Worm (Caenorhabditis elegans): ENCODE results near the gene rab-14.
A peak's percentile ranks its signal among the peaks of the same experiment; 100 is the strongest.

Gene rab-14

DNA sequence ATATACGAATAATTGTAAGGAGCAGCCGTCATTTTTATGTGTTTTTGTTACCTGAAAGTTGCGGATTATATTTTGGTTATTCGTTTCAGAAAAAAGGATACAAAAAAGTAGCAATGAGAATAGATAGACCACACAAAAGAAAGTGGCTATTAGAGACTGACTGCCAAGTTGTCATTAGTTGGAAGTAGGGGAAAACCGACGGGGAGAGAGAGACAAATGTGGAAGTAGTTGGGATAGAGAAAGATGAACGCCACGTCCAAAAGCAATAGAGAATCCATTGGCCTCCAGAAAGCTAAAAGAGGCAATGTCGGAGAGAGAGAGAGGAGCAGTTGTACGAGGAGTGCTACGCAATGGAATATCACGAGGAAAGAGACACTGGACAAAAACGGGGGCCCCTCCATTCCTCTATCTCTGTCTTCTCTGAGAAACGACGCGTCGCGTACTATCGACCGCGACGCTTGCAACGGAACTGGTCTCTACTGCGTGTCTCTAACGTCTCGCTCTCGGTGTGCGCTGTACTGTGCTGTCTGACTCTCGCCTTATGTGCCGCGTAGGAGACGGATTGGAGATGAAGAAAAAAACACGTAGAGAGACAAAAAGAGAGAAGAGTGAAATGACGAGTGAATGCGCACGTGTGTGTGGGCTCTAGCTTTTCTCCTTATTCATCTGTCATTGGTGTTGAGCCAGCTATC is at the start of gene rab-14:
Gene rab-14, minus strand, starts transcription at position 51 of the 692 bp plus-strand sequence.
- peak; percentile 60 for TF ChIP-seq ceh-34 (tag; optimal IDR thresholded peaks at IDR 0.05)
- no peak for TF ChIP-seq ceh-45 (GFP tag; IDR thresholded peaks at IDR 0.05)
- TF ChIP-seq elt-2 (tag; optimal IDR thresholded peaks at IDR 0.05), result peak; percentile 16
- TF ChIP-seq dmd-4 (tag; optimal IDR thresholded peaks at IDR 0.05; ENCODE audit: borderline replicate concordance), result no peak
- TF ChIP-seq hlh-6 (tag; optimal IDR thresholded peaks at IDR 0.05), result peak; percentile 15
- peak; percentile 23 for TF ChIP-seq ceh-6 (GFP tag; optimal IDR thresholded peaks at IDR 0.05)
- TF ChIP-seq nfya-1 (tag; optimal IDR thresholded peaks at IDR 0.05), result peak; percentile 66
- peak; percentile 80 for TF ChIP-seq ceh-31 (tag; optimal IDR thresholded peaks at IDR 0.05)
- TF ChIP-seq nhr-232 (tag; optimal IDR thresholded peaks at IDR 0.05), result no peak
- peak; percentile 28 for TF ChIP-seq ceh-48 (tag; optimal IDR thresholded peaks at IDR 0.05)
- TF ChIP-seq ref-2 (tag; optimal IDR thresholded peaks at IDR 0.05), result peak; percentile 30
- 0 out of 2 replicates have a peak, but pooled peaks have one; percentile 23 for TF ChIP-seq unc-3 (GFP tag; conservative IDR thresholded peaks at IDR 0.05)
- TF ChIP-seq unc-3 (tag; optimal IDR thresholded peaks at IDR 0.05), result no peak
- no peak for TF ChIP-seq lin-11 (tag; optimal IDR thresholded peaks at IDR 0.05)
- TF ChIP-seq unc-42 (tag; optimal IDR thresholded peaks at IDR 0.05), result peak; percentile 25
- no peak for TF ChIP-seq pqm-1 (tag; optimal IDR thresholded peaks at IDR 0.05)
- TF ChIP-seq pros-1 (tag; optimal IDR thresholded peaks at IDR 0.05), result peak; percentile 13
- peak; percentile 88 for TF ChIP-seq hlh-30 (tag; optimal IDR thresholded peaks at IDR 0.05; ENCODE audit: insufficient read depth)
- TF ChIP-seq fkh-6 (tag; optimal IDR thresholded peaks at IDR 0.05), result peak; percentile 8
- TF ChIP-seq hlh-15 (tag; optimal IDR thresholded peaks at IDR 0.05), result peak; percentile 1
- TF ChIP-seq sdc-2 (tag; optimal IDR thresholded peaks at IDR 0.05), result peak; percentile 60
- TF ChIP-seq K09A11.1 (tag; optimal IDR thresholded peaks at IDR 0.05; ENCODE audit: insufficient read depth), result peak; percentile 59
- TF ChIP-seq zip-5 (tag; optimal IDR thresholded peaks at IDR 0.05), result no peak
- TF ChIP-seq syd-9 (tag; optimal IDR thresholded peaks at IDR 0.05), result no peak
- TF ChIP-seq ceh-14 (tag; optimal IDR thresholded peaks at IDR 0.05), result peak; percentile 14
- peak; percentile 14 for TF ChIP-seq unc-55 (GFP tag; optimal IDR thresholded peaks at IDR 0.05)
- no peak for TF ChIP-seq pha-4 (tag; optimal IDR thresholded peaks at IDR 0.05)
- peak; percentile 53 for TF ChIP-seq tbx-2 (tag; optimal IDR thresholded peaks at IDR 0.05)

DNA sequence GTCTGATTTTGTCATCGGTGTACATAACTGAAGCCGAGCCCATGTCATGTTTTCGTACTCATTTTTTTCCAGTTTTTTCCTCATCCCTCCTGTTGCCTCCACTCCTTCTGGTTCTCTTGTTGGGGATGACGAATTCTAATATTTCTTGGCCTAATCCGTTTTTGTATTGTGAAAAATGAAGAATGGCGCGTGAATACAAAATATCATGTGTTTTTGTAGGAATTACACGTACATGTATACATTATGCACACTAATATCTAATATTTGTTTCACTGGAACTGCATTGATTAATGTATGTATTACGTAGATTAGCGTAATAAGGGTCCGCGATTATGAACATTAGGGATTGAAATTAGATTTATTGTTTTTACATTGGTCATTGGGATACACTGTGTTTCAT is 49.2 kb upstream of the rab-14 start:
- TF ChIP-seq dve-1 (tag; optimal IDR thresholded peaks at IDR 0.05) (no peak), ahr-1 (tag; optimal IDR thresholded peaks at IDR 0.05) (no peak)

DNA sequence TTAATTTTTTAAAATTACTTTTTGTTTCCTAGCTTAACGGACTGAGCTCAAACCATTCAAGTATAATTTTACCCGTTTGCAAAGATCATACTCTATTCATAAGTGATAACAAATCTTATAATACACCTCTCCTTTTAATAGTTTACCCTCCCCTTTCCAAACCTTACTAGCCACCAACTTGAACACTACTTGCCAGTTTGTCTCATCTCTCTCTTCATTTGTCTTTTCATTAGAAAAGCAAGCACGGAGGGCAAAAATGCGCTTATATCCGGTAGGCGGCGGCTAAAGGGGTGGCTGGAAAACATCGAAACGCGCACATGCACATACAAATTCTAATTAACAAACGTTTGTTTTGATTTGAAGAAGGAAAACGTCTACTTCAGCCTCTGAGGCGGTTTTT is 48.5 kb upstream of the rab-14 start:
- TF ChIP-seq odd-2 (tag; optimal IDR thresholded peaks at IDR 0.05), result no peak
- peak; percentile 68 for TF ChIP-seq sdc-2 (tag; optimal IDR thresholded peaks at IDR 0.05)

DNA sequence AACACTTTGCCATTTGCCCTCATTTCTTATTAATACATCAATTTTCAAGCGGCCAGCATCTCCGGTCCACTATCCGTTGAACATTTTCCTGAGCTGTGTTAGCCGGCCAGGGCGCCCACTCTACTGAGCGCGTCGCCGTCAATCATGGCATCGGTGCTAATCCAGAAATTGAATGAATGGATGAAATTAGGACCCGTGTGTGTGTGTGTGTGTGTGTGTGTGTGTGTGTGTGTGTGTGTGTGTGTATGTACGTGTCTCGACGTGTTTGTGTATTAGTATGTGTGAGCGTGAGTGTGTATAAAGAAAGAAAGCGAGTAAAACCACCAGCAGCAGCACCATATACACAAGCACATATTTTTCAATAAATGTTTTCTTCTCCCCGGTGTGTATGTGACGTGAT is 46.8 kb upstream of the rab-14 start:
- TF ChIP-seq ceh-31 (tag; optimal IDR thresholded peaks at IDR 0.05), result peak; percentile 21
- TF ChIP-seq ceh-14 (tag; optimal IDR thresholded peaks at IDR 0.05), result peak; percentile 11
- no peak for TF ChIP-seq ceh-48 (tag; optimal IDR thresholded peaks at IDR 0.05)
- TF ChIP-seq unc-42 (tag; optimal IDR thresholded peaks at IDR 0.05), result peak; percentile 64

DNA sequence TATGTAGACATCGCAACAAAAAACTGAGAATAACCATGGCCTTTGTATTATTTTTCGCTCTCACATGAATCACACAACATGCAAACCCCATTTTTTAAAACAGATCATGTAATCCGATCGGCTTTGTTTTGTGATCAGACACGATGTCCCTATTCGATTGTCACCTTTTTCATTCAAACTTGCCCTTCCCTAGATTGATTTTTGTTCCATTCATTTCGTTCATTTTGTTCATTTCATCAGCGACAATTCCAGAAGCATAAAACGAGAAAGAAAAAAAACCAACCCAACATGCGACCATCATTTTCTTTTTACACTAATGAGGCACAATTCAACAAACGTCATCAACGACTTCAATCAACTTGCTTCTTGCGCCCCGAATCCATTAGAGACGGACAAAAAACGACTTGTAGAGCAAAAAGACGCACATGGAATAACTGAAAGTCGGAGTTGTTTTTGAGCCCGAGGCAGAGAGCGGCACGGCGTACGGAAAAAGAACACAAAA is 44.5 kb upstream of the rab-14 start, which contains the start of gene F59D12.3:
Gene F59D12.3, minus strand, starts transcription at position 51 of the 502 bp plus-strand sequence.
- TF ChIP-seq eyg-1 (tag; optimal IDR thresholded peaks at IDR 0.05) (no peak), ceh-30 (tag; optimal IDR thresholded peaks at IDR 0.05) (no peak), zip-5 (tag; optimal IDR thresholded peaks at IDR 0.05) (no peak), fax-1 (tag; optimal IDR thresholded peaks at IDR 0.05) (no peak), pat-9 (tag; optimal IDR thresholded peaks at IDR 0.05) (no peak), unc-55 (GFP tag; optimal IDR thresholded peaks at IDR 0.05) (no peak), C08G9.2 (tag; optimal IDR thresholded peaks at IDR 0.05) (no peak), ceh-9 (tag; optimal IDR thresholded peaks at IDR 0.05) (no peak), sox-2 (GFP tag; IDR thresholded peaks at IDR 0.05) (no peak), fkh-10 (GFP tag; optimal IDR thresholded peaks at IDR 0.05) (no peak), ahr-1 (tag; optimal IDR thresholded peaks at IDR 0.05) (no peak), elt-2 (tag; optimal IDR thresholded peaks at IDR 0.05) (no peak), ets-4 (tag; optimal IDR thresholded peaks at IDR 0.05) (no peak), odd-2 (tag; optimal IDR thresholded peaks at IDR 0.05) (no peak), fkh-6 (tag; optimal IDR thresholded peaks at IDR 0.05) (no peak), pag-3 (tag; optimal IDR thresholded peaks at IDR 0.05; ENCODE audit: borderline replicate concordance) (no peak), mec-3 (tag; optimal IDR thresholded peaks at IDR 0.05; ENCODE audit: borderline replicate concordance) (no peak)
